Worm (Caenorhabditis elegans) whole organism, midembryonic: ENCODE data around the gene srh-154.
"Not testable (repeated sequence)": the region's sequence is repeated elsewhere in the genome, so short reads cannot be mapped to it uniquely, and the experiment has no call there.

Experiments
- T22C8.4 ChIP-seq: fragments of 200-800 bp; sonication (Bioruptor generic); IDR thresholded peaks from 2 replicates; pipeline ENCODE4 v1.3.6; 2022; ENCODE audit warnings: missing genetic modification characterization, missing compliant biosample characterization
- cog-1 ChIP-seq: sonication (generic microtip); optimal IDR thresholded peaks from 2 replicates; lab custom pipeline; 2016; ENCODE audit warnings: missing genetic modification characterization, missing compliant biosample characterization
- flt-1 ChIP-seq: fragments of 200-800 bp; sonication (Bioruptor generic); IDR thresholded peaks from 2 replicates; pipeline ENCODE4 v1.3.6; 2022; ENCODE audit warnings: missing genetic modification characterization, missing compliant biosample characterization
- klf-2 ChIP-seq: fragments of 200-800 bp; sonication (Bioruptor generic); conservative IDR thresholded peaks from 2 replicates; pipeline ENCODE4 v1.3.6; 2022; ENCODE audit warnings: missing genetic modification reagents, missing genetic modification characterization, missing compliant biosample characterization
- med-1 ChIP-seq: sonication (generic microtip); optimal IDR thresholded peaks from 2 replicates; lab custom pipeline; 2017; ENCODE audit warnings: missing genetic modification characterization, mild to moderate bottlenecking, missing compliant biosample characterization, antibody characterized with exemption, missing genetic modification reagents; ENCODE audit not compliant: insufficient read depth
- ref-1 ChIP-seq: fragments of 200-800 bp; sonication (Bioruptor generic); conservative IDR thresholded peaks from 2 replicates; pipeline ENCODE4 v1.3.6; 2022; ENCODE audit warnings: missing genetic modification reagents, missing genetic modification characterization, missing compliant biosample characterization
- tab-1 ChIP-seq: fragments of 200-800 bp; sonication (Bioruptor generic); IDR thresholded peaks from 2 replicates; pipeline ENCODE4 v1.3.6; 2022; ENCODE audit warnings: missing genetic modification characterization, missing compliant biosample characterization
- ztf-23 ChIP-seq: fragments of 200-800 bp; sonication (Bioruptor generic); IDR thresholded peaks from 2 replicates; pipeline ENCODE4 v1.3.6; 2022; ENCODE audit warnings: missing genetic modification reagents, missing genetic modification characterization, missing compliant biosample characterization
- ztf-29 ChIP-seq: fragments of 200-800 bp; sonication (Bioruptor generic); IDR thresholded peaks from 2 replicates; pipeline ENCODE4 v1.3.6; 2022; ENCODE audit warnings: missing genetic modification reagents, missing genetic modification characterization, missing compliant biosample characterization

The srh-154 gene

DNA sequence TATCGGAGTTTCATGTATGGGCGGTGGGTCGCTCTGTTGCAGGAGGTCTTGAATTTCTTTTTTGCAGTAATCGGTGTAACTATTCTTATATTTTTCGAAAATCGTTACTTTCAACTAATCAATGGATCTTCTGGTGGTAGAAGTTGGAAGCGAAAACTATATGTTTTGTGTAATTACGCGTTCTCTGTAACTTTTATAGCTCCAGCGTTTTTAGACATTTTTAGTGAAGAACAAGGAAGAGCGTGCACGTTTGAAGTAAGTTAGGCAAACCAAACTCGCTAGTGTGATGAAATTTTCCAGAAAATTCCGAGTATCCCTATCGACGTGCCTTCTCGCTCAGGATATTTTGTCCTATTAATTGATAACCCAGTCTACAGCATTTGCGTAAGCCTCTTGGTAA, at the start of gene srh-154:
TSS of gene srh-154 (plus strand) at position 301 of the 400 bp plus-strand sequence.
- TF ChIP-seq med-1 (no peak), T22C8.4 (GFP tag; lab: Robert Waterston, UW) (no peak), flt-1 (GFP tag; lab: Robert Waterston, UW) (no peak), cog-1 (tag; lab: Kevin White, UChicago) (no peak), ztf-29 (GFP tag; lab: Robert Waterston, UW) (no peak), tab-1 (no peak), ztf-23 (GFP tag; lab: Robert Waterston, UW) (no peak), klf-2 (no peak), ref-1 (GFP tag; lab: Robert Waterston, UW) (no peak)

DNA sequence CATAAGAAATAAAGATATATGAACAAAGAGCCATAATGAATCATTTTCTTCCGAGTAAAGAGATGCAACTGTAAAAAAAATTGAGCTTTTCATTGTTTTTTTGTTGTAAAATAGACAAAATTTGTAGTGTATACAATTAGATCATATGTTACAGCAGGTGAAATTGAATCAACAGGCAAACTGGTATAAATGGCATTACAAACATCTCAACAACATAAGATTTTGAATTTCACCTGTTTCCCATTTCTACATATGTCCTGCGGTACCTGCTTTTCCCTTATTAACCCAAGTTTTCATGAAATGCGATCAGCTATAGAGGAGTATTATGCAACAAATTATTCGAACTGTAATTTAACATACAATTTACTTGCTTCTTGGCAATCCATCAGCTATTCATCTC, 44.1 kb upstream of the srh-154 start, which contains the start of gene srh-120:
TSS of gene srh-120 (plus strand) at position 301 of the 400 bp plus-strand sequence.
- TF ChIP-seq ztf-29 (GFP tag; lab: Robert Waterston, UW) (no peak), cog-1 (tag; lab: Kevin White, UChicago) (no peak), klf-2 (no peak)

DNA sequence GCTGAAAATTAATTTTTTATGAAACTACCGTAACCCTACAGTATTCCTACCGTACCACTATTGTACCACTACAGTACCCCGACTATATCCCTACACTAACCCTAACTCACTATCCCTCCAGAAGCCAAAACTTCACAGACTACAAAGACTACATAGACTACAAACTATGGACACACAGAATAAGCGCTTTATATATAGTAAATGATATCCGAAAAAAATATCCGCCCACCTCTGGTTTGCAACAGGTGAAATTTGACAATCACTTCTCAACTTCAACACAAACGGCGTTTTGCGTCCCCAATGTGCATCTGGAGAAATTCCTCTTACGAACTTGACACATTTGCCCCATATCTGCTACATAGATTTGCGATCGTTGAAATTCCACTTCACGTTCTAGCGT, 29.6 kb upstream of the srh-154 start, which contains the start of gene srh-132:
TSS of gene srh-132 (plus strand) at position 301 of the 400 bp plus-strand sequence.
- TF ChIP-seq flt-1 (GFP tag; lab: Robert Waterston, UW); tab-1; med-1: not testable (repeated sequence)

DNA sequence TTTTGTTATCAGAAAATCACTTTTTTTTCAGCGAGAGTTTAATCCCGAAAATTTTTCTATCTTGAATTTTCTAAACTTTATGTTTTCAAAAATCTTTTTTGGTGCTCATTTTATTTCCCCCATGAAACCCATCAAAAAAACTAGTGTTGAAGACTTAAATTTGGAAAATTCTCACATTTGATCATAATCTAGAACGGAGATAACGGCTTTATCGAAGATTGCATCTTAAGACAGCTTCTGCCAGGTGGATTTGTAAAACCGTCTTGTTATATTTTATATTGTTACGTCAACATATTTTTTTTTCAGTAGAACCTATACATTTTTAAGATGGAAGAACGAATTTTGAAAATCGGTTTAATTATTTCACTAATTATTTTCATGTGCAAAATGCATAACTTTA, 24.6 kb upstream of the srh-154 start, which contains the start of gene T27C5.12:
TSS of gene T27C5.12 (plus strand) at position 301 of the 400 bp plus-strand sequence.
- no peak for TF ChIP-seq ztf-23 (GFP tag; lab: Robert Waterston, UW)
- no peak for TF ChIP-seq ref-1 (GFP tag; lab: Robert Waterston, UW)
- no peak for TF ChIP-seq flt-1 (GFP tag; lab: Robert Waterston, UW)

DNA sequence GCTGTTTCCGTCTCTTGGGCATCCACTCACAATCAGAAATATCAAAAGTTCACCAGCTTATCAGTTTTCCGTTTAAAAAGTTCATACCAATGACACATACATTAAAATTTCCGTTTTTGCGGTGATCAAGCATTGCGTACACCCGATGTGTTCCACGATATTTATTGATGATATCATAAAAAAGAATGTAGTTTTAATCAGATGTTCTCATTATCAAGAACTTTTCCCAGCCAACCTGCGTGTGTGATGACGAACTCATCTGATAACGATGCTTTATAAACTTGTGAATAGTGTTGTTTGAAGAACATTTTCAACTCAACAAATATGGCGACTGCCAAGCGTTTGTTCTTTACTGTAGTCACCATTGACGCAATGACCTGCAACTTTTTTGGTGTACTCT, 22.7 kb upstream of the srh-154 start, which contains the start of gene clc-21:
TSS of gene clc-21 (plus strand) at position 301 of the 400 bp plus-strand sequence.
- TF ChIP-seq med-1 (no peak), tab-1 (no peak), ref-1 (GFP tag; lab: Robert Waterston, UW) (no peak), T22C8.4 (GFP tag; lab: Robert Waterston, UW) (no peak)

DNA sequence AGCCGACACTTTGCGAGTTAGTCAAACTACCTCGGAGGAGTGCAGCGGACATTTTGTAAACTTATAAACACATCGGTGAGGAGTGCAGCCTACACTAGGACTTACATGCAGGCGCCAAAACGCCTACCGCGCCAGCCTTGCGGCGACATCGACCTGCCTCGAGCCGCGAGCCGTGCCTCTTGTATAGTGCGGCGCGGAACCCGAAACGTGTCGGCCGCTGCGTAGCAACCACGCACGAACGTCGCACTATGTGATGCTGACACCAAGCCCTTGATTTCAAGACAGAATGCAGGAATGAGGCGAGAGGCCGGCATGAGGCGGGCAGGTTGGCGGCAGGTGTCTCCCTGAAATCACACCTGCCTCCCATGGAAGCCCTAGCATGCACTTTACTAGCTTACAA, 10.2 kb upstream of the srh-154 start:
- no peak for TF ChIP-seq klf-2
- no peak for TF ChIP-seq flt-1 (GFP tag; lab: Robert Waterston, UW)
- no peak for TF ChIP-seq med-1
- no peak for TF ChIP-seq T22C8.4 (GFP tag; lab: Robert Waterston, UW)
- TF ChIP-seq cog-1 (tag; lab: Kevin White, UChicago) = no peak
- no peak for TF ChIP-seq tab-1
- no peak for TF ChIP-seq ztf-29 (GFP tag; lab: Robert Waterston, UW)

DNA sequence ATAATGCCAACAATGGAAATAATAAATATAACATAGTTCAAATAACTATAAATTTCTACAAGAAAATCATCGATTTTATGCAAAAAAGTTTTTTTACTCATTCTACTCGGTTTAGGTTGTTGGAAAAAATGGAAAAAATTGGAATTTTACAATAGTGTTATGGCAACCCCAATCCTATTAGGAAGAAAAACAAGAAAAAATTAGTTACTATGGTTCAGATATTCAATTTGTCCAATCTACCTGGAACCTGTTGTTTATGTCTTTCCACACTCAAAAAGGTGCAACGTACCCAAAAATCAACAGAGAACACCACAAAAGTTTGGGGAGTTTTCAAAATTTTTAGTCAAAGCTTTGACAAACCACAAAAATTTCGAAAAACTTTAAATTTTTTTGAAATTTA, 9.4 kb upstream of the srh-154 start, which contains the start of gene T27C5.10:
TSS of gene T27C5.10 (minus strand) at position 101 of the 400 bp plus-strand sequence.
- TF ChIP-seq med-1 (no peak), ztf-23 (GFP tag; lab: Robert Waterston, UW) (no peak), tab-1 (no peak), ztf-29 (GFP tag; lab: Robert Waterston, UW) (no peak), T22C8.4 (GFP tag; lab: Robert Waterston, UW) (no peak), ref-1 (GFP tag; lab: Robert Waterston, UW) (no peak), cog-1 (tag; lab: Kevin White, UChicago) (no peak), klf-2 (no peak), flt-1 (GFP tag; lab: Robert Waterston, UW) (no peak)

DNA sequence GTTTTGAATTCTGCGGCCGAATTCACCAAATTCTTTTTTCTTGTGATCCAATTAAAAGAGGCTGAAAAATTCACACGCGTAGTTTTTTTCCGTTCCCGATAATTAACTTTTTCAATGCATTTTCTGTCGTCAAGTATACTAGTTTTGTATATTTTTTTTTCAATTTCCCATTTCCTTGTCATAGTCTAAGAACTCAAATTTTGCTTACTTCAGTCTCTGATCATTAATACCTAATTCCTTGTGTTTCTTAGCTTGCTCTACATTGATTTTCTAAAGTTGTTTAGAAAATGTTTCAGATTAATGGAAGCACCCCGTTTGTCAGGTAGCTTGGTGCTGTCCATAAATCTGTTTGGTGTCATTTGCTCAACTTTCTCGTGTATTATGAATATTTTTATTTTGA, 8.6 kb upstream of the srh-154 start, which contains the start of gene srbc-27:
TSS of gene srbc-27 (plus strand) at position 301 of the 400 bp plus-strand sequence.
- TF ChIP-seq T22C8.4 (GFP tag; lab: Robert Waterston, UW) (no peak), ref-1 (GFP tag; lab: Robert Waterston, UW) (no peak), med-1 (no peak), klf-2 (no peak)

DNA sequence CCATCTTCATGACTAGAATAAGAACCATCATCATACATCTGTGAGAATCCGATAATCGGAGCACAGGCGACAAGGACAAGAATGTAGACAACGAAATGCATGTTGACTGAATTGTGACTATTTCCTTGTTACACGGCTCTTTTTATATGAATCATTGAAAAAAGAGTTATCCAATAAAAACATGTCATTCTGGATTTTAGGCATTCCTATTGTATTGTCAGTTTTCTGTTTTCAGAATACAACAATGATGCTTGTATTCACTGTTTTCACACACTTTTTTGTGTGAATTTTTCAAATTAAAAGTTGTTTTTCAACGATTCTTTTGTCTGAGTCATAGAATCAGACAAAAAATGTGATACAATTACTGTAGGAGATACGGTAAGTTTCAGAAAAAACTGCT, 3.0 kb upstream of the srh-154 start, which contains the start of gene F20E11.18:
TSS of gene F20E11.18 (minus strand) at position 101 of the 400 bp plus-strand sequence.
- TF ChIP-seq tab-1 = no peak
- TF ChIP-seq ztf-29 (GFP tag; lab: Robert Waterston, UW) = no peak
- no peak for TF ChIP-seq med-1
- TF ChIP-seq flt-1 (GFP tag; lab: Robert Waterston, UW) = no peak
- no peak for TF ChIP-seq klf-2
- no peak for TF ChIP-seq cog-1 (tag; lab: Kevin White, UChicago)
- no peak for TF ChIP-seq ref-1 (GFP tag; lab: Robert Waterston, UW)
- TF ChIP-seq T22C8.4 (GFP tag; lab: Robert Waterston, UW) = no peak
- TF ChIP-seq ztf-23 (GFP tag; lab: Robert Waterston, UW) = no peak

DNA sequence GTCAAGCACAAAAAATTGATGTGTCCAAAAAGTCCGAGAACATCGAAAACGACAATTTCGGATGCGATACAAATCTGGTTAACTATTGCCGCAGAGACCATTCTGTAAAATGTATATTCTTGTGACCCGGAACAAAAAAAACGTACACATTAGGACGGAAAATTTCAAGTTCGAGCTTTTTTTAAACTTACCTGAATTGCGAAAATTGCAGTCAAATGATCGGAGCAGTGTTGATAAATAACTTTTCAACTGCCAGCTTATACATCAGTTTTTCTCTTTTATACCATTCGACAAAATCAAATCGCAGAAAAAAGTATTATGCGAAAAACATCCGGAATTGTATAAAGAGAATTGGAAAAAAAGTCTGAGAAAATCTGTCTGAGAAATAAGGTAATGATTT, 1.2 kb upstream of the srh-154 start, which contains the start of gene srsx-2:
TSS of gene srsx-2 (minus strand) at position 101 of the 400 bp plus-strand sequence.
- TF ChIP-seq ref-1 (GFP tag; lab: Robert Waterston, UW) (no peak), ztf-29 (GFP tag; lab: Robert Waterston, UW) (no peak), tab-1 (no peak), T22C8.4 (GFP tag; lab: Robert Waterston, UW) (no peak), ztf-23 (GFP tag; lab: Robert Waterston, UW) (no peak), klf-2 (no peak), cog-1 (tag; lab: Kevin White, UChicago) (no peak), med-1 (no peak), flt-1 (GFP tag; lab: Robert Waterston, UW) (no peak)

DNA sequence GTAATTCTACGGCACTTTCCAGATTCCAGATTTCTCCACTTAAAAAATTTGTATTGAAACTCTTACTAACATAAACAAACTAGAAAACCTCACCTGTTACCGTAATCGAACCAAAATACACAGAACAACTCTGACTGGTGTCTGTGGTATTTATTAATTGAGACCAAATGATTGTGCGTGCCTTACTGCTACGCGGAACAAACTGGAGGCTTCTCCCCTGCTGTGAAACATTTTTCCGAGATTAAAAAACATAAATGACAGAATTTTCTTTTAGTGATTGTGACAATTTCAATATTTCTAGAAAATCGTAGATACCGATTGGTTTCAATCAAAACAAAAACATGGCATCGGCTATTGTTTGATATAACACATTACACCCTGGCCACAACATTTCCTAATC, 10.3 kb downstream of the srh-154 start:
- no peak for TF ChIP-seq ref-1 (GFP tag; lab: Robert Waterston, UW)
- TF ChIP-seq cog-1 (tag; lab: Kevin White, UChicago) = no peak
